Worm (Caenorhabditis elegans): ENCODE results near the gene D1014.7.

Gene D1014.7

DNA sequence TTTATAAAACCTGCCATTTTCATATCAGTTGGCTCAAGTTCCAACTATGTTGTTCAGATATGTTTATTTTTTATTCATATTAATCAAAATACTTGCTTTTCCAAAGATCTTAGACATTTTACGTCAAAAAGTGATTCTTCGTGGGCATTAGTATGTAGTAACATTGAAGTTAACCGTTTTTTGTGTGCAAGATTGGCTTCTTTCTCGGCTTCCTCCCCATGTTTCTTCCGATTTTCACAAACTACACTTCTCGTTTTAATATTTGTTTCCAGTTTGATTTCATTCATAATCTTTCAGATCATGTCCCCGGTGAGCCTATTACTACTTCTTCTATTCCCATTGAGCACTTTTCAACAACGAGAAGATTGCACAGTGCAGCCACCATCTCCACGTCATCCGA is 39.4 kb downstream of the D1014.7 start, which contains the start of gene sul-2:
Gene sul-2 (plus strand): TSS at position 301 of the 400 bp plus-strand sequence.
- TF ChIP-seq zag-1 (tag; optimal IDR thresholded peaks at IDR 0.05) (no peak), nhr-237 (tag; optimal IDR thresholded peaks at IDR 0.05) (no peak), lsy-12 (tag; optimal IDR thresholded peaks at IDR 0.05) (no peak), elt-3 (tag; optimal IDR thresholded peaks at IDR 0.05) (no peak), elt-2 (tag; optimal IDR thresholded peaks at IDR 0.05) (no peak), skn-1 (tag; optimal IDR thresholded peaks at IDR 0.05) (no peak), sea-2 (GFP tag; optimal IDR thresholded peaks at IDR 0.05) (no peak), pqm-1 (tag; optimal IDR thresholded peaks at IDR 0.05) (no peak)

ce11 chrV:8159629-8160028 is 41.6 kb downstream of the D1014.7 start, which contains the start of gene F20D6.6:
F20D6.6 (plus strand) TSS chrV:8159929.
- TF ChIP-seq daf-12 (tag; optimal IDR thresholded peaks at IDR 0.05) (no peak), jun-1 (tag; optimal IDR thresholded peaks at IDR 0.05) (no peak), elt-2 (tag; optimal IDR thresholded peaks at IDR 0.05) (no peak)

ce11 chrV:8161699-8162098 is 43.6 kb downstream of the D1014.7 start, which contains the start of gene F20D6.5:
F20D6.5 (plus strand) TSS chrV:8161957.
- peak; percentile 83 for TF ChIP-seq pqm-1 (tag; optimal IDR thresholded peaks at IDR 0.05)
- no peak for TF ChIP-seq tbx-2 (tag; optimal IDR thresholded peaks at IDR 0.05)
- no peak for TF ChIP-seq nhr-43 (tag; optimal IDR thresholded peaks at IDR 0.05; ENCODE audit: poor library complexity, severe bottlenecking)
- TF ChIP-seq elt-2 (tag; optimal IDR thresholded peaks at IDR 0.05), result peak; percentile 61

ce11 chrV:8163199-8163598 is 45.1 kb downstream of the D1014.7 start:
- TF ChIP-seq ama-1 (optimal IDR thresholded peaks at IDR 0.05), result no peak
- TF ChIP-seq pha-4 (tag; optimal IDR thresholded peaks at IDR 0.05), result peak; percentile 7
- no peak for TF ChIP-seq nhr-76 (tag; optimal IDR thresholded peaks at IDR 0.05)

- TF ChIP-seq ZK546.5 (tag; optimal IDR thresholded peaks at IDR 0.05) (no peak), nhr-25 (tag; optimal IDR thresholded peaks at IDR 0.05) (no peak), fkh-10 (GFP tag; optimal IDR thresholded peaks at IDR 0.05) (no peak), nhr-77 (tag; optimal IDR thresholded peaks at IDR 0.05) (no peak), nfya-1 (tag; optimal IDR thresholded peaks at IDR 0.05; ENCODE audit: insufficient read depth) (no peak), nhr-11 (tag; optimal IDR thresholded peaks at IDR 0.05) (no peak), mml-1 (tag; optimal IDR thresholded peaks at IDR 0.05) (no peak), tbx-2 (tag; optimal IDR thresholded peaks at IDR 0.05) (no peak), nhr-76 (tag; optimal IDR thresholded peaks at IDR 0.05) (no peak), fkh-2 (tag; optimal IDR thresholded peaks at IDR 0.05) (no peak), aly-2 (tag; optimal IDR thresholded peaks at IDR 0.05) (no peak), lsy-12 (tag; optimal IDR thresholded peaks at IDR 0.05) (no peak), nhr-67 (tag; optimal IDR thresholded peaks at IDR 0.05) (no peak), snpc-4 (tag; optimal IDR thresholded peaks at IDR 0.05) (no peak), ceh-16 (tag; optimal IDR thresholded peaks at IDR 0.05) (no peak), egl-5 (tag; optimal IDR thresholded peaks at IDR 0.05) (no peak), zag-1 (tag; optimal IDR thresholded peaks at IDR 0.05) (no peak), pqm-1 (tag; optimal IDR thresholded peaks at IDR 0.05) (no peak)
Measured at ce11 chrV:8168219-8168962, 50.3 kb downstream of the D1014.7 start, which contains the start of gene F20D6.8. F20D6.8 (minus strand) TSS chrV:8168269.

DNA sequence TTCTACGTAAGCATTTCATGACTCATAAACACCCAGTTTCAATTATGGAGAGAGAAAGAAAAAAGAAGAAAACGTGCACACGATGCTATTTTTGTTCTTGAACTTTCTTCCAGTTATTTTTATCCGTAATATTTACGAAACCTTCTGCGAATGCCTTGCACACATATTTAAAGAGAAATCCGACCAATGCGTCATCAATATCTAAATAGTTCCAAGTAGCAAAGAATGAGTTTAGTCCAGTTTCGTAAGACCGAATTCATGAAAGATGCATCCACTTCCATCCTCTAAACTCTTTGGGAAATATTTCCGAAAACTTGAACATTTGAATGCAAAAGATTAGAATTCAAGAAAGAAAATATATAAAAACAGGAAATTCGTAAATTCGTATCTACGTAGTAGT is 51.1 kb downstream of the D1014.7 start:
- TF ChIP-seq ztf-4 (tag; optimal IDR thresholded peaks at IDR 0.05), result no peak

Data from whole organism, L3 larva.